Worm (Caenorhabditis elegans): ENCODE results near the gene R08D7.7.

R08D7.7 gene

ce11 chrIII:8985965-8986364, 3.9 kb upstream of the R08D7.7 start (continued):
- TF ChIP-seq unc-62 (GFP tag; optimal IDR thresholded peaks at IDR 0.05) (no peak), nhr-85 (tag) (peak; percentile 49), ceh-8 (GFP tag; optimal IDR thresholded peaks at IDR 0.05) (no peak), grh-1 (GFP tag; IDR thresholded peaks at IDR 0.05) (no peak), egl-27 (tag; optimal IDR thresholded peaks at IDR 0.05) (no peak), nhr-71 (tag; optimal IDR thresholded peaks at IDR 0.05) (peak; percentile 10), lsy-2 (tag; optimal IDR thresholded peaks at IDR 0.05) (no peak), nhr-11 (tag; optimal IDR thresholded peaks at IDR 0.05) (no peak), lin-14 (GFP tag; optimal IDR thresholded peaks at IDR 0.05) (peak; percentile 61), irx-1 (tag; optimal IDR thresholded peaks at IDR 0.05) (no peak), nhr-90 (tag; optimal IDR thresholded peaks at IDR 0.05; ENCODE audit: poor library complexity) (peak; percentile 31), dpl-1 (GFP tag; optimal IDR thresholded peaks at IDR 0.05) (no peak), lin-15B (tag; optimal IDR thresholded peaks at IDR 0.05) (no peak), ztf-4 (tag; optimal IDR thresholded peaks at IDR 0.05) (no peak), nhr-47 (tag; optimal IDR thresholded peaks at IDR 0.05) (no peak), lin-35 (GFP tag; optimal IDR thresholded peaks at IDR 0.05) (peak in 1 of 2 experiments; percentile 54), ceh-63 (GFP tag; optimal IDR thresholded peaks at IDR 0.05) (no peak), lin-13 (GFP tag; optimal IDR thresholded peaks at IDR 0.05) (no peak), sup-37 (GFP tag; optimal IDR thresholded peaks at IDR 0.05) (no peak), dsc-1 (tag; optimal IDR thresholded peaks at IDR 0.05) (peak; percentile 4), sptf-1 (tag; optimal IDR thresholded peaks at IDR 0.05) (no peak), snu-23 (GFP tag; optimal IDR thresholded peaks at IDR 0.05) (peak; percentile 13), ceh-82 (tag; optimal IDR thresholded peaks at IDR 0.05) (no peak), xbp-1 (tag; optimal IDR thresholded peaks at IDR 0.05) (no peak), zip-4 (GFP tag; optimal IDR thresholded peaks at IDR 0.05) (no peak), unc-86 (tag; optimal IDR thresholded peaks at IDR 0.05) (no peak), aha-1 (tag; optimal IDR thresholded peaks at IDR 0.05) (no peak), lir-3 (tag; optimal IDR thresholded peaks at IDR 0.05; ENCODE audit: poor library complexity) (no peak), ceh-88 (GFP tag; IDR thresholded peaks at IDR 0.05) (no peak), blmp-1 (tag; optimal IDR thresholded peaks at IDR 0.05) (peak; percentile 92), pax-3 (tag; optimal IDR thresholded peaks at IDR 0.05) (no peak), elt-3 (tag; optimal IDR thresholded peaks at IDR 0.05) (peak in 1 of 6 experiments; percentile 62), F16B12.6 (tag; optimal IDR thresholded peaks at IDR 0.05) (no peak), nhr-20 (tag; optimal IDR thresholded peaks at IDR 0.05) (peak; percentile 8), pag-3 (tag; optimal IDR thresholded peaks at IDR 0.05; ENCODE audit: borderline replicate concordance, insufficient read depth) (no peak), alr-1 (tag; optimal IDR thresholded peaks at IDR 0.05; ENCODE audit: borderline replicate concordance) (no peak), ceh-90 (tag; optimal IDR thresholded peaks at IDR 0.05) (no peak), elt-2 (tag; optimal IDR thresholded peaks at IDR 0.05) (peak; percentile 41), isw-1 (GFP tag; IDR thresholded peaks at IDR 0.05) (no peak)

- TF ChIP-seq fkh-4 (tag; optimal IDR thresholded peaks at IDR 0.05; ENCODE audit: borderline replicate concordance) (no peak), Y116A8C.19 (tag; optimal IDR thresholded peaks at IDR 0.05; ENCODE audit: borderline replicate concordance) (no peak), snu-23 (GFP tag; optimal IDR thresholded peaks at IDR 0.05) (peak; percentile 53), pax-3 (tag; optimal IDR thresholded peaks at IDR 0.05) (peak; percentile 37), efl-1 (optimal IDR thresholded peaks at IDR 0.05) (no peak), efl-1 (GFP tag; optimal IDR thresholded peaks at IDR 0.05 in 1 of 2) (peak in 1 of 2 experiments; percentile 39), ces-1 (GFP tag; optimal IDR thresholded peaks at IDR 0.05) (no peak), hlh-17 (GFP tag; optimal IDR thresholded peaks at IDR 0.05; ENCODE audit: borderline replicate concordance) (no peak), lsy-2 (tag; optimal IDR thresholded peaks at IDR 0.05) (peak in 1 of 2 experiments; percentile 41), egl-13 (tag; optimal IDR thresholded peaks at IDR 0.05) (no peak), C16A3.4 (tag; optimal IDR thresholded peaks at IDR 0.05) (peak; percentile 8), lin-14 (GFP tag; optimal IDR thresholded peaks at IDR 0.05) (peak; percentile 84), unc-98 (GFP tag; IDR thresholded peaks at IDR 0.05) (no peak), vab-15 (tag; optimal IDR thresholded peaks at IDR 0.05) (no peak), nhr-85 (tag) (peak; percentile 88), lin-35 (GFP tag; optimal IDR thresholded peaks at IDR 0.05) (peak in 1 of 2 experiments; percentile 38), nhr-71 (tag; optimal IDR thresholded peaks at IDR 0.05) (peak; percentile 69), ceh-90 (tag; optimal IDR thresholded peaks at IDR 0.05) (no peak), skn-1 (tag; optimal IDR thresholded peaks at IDR 0.05) (peak; percentile 15), unc-86 (tag; optimal IDR thresholded peaks at IDR 0.05) (no peak), elt-3 (tag; optimal IDR thresholded peaks at IDR 0.05) (peak; percentile 93 to 100 (median 98)), nhr-19 (GFP tag; conservative IDR thresholded peaks at IDR 0.05) (0 out of 2 replicates have a peak, but pooled peaks have one; percentile 4)
These were observed 3.0 kb upstream of the R08D7.7 start for ce11 chrIII:8986872-8987271.
